Fruit fly (Drosophila melanogaster) whole organism, embryonic: ENCODE results near the gene CG17470.

ENCODE experiments used
- Adf1 ChIP-seq: fragments of 200-800 bp; sonication (Bioruptor generic); IDR thresholded peaks from 2 replicates; pipeline ENCODE4 v1.3.6; 2022; ENCODE audit warnings: missing biosample characterization, missing genetic modification characterization
- Aef1 ChIP-seq: fragments of 200-800 bp; sonication (Bioruptor generic); IDR thresholded peaks from 3 replicates; pipeline ENCODE4 v1.3.6; 2022; ENCODE audit warnings: missing biosample characterization, missing genetic modification characterization
- Antp ChIP-seq: fragments of 200-800 bp; sonication (Bioruptor generic); optimal IDR thresholded peaks from 3 replicates; lab custom pipeline; 2016; ENCODE audit warnings: missing biosample characterization, missing genetic modification characterization
- B-H2 ChIP-seq: fragments of 200-800 bp; sonication (Bioruptor generic); optimal IDR thresholded peaks from 2 replicates; lab custom pipeline; 2018; ENCODE audit warnings: missing biosample characterization, mild to moderate bottlenecking, missing genetic modification characterization
- C15 ChIP-seq: fragments of 200-800 bp; sonication (Bioruptor generic); IDR thresholded peaks from 3 replicates; pipeline ENCODE4 v1.3.6; 2022; ENCODE audit warnings: missing biosample characterization, missing genetic modification characterization
- CG10147 ChIP-seq: fragments of 200-800 bp; sonication (Bioruptor generic); optimal IDR thresholded peaks from 2 replicates; lab custom pipeline; 2019; ENCODE audit warnings: missing biosample characterization, mild to moderate bottlenecking, missing genetic modification characterization, moderate library complexity
- CG10366 ChIP-seq: fragments of 200-800 bp; sonication (Bioruptor generic); IDR thresholded peaks from 2 replicates; pipeline ENCODE4 v1.3.6; 2022; ENCODE audit warnings: missing biosample characterization, missing genetic modification characterization
- CG10431 ChIP-seq: fragments of 200-800 bp; sonication (Bioruptor generic); optimal IDR thresholded peaks from 3 replicates; lab custom pipeline; 2018; ENCODE audit warnings: missing biosample characterization, mild to moderate bottlenecking, missing genetic modification characterization
- CG10462 ChIP-seq: fragments of 200-800 bp; sonication (Bioruptor generic); optimal IDR thresholded peaks from 2 replicates; lab custom pipeline; 2016; ENCODE audit warnings: missing biosample characterization, missing genetic modification characterization
- CG12391 ChIP-seq: fragments of 200-800 bp; sonication (Bioruptor generic); optimal IDR thresholded peaks from 3 replicates; lab custom pipeline; 2018; ENCODE audit warnings: missing biosample characterization, mild to moderate bottlenecking, missing genetic modification characterization, moderate library complexity
- CG12659 ChIP-seq: fragments of 200-800 bp; sonication (Bioruptor generic); optimal IDR thresholded peaks from 3 replicates; lab custom pipeline; 2017; ENCODE audit warnings: mild to moderate bottlenecking, missing biosample characterization, missing genetic modification reagents, missing genetic modification characterization
- CG12769 ChIP-seq: fragments of 200-800 bp; sonication (Bioruptor generic); optimal IDR thresholded peaks from 2 replicates; lab custom pipeline; 2019; ENCODE audit warnings: missing biosample characterization, mild to moderate bottlenecking, missing genetic modification characterization, moderate library complexity
- CG14014 ChIP-seq: fragments of 200-800 bp; sonication (Bioruptor generic); IDR thresholded peaks from 2 replicates; pipeline ENCODE4 v1.3.6; 2022; ENCODE audit warnings: missing biosample characterization, missing genetic modification characterization
- CG15514 ChIP-seq: fragments of 200-800 bp; sonication (Bioruptor generic); optimal IDR thresholded peaks from 3 replicates; lab custom pipeline; 2017; ENCODE audit warnings: missing biosample characterization, missing genetic modification characterization, mild to moderate bottlenecking, moderate library complexity, missing genetic modification reagents
- CG16815 ChIP-seq: fragments of 200-800 bp; sonication (Bioruptor generic); optimal IDR thresholded peaks from 3 replicates; lab custom pipeline; 2017; ENCODE audit warnings: missing biosample characterization, mild to moderate bottlenecking, missing genetic modification characterization
- CG17328 ChIP-seq: fragments of 200-800 bp; sonication (Bioruptor generic); IDR thresholded peaks from 2 replicates; pipeline ENCODE4 v1.3.6; 2022; ENCODE audit warnings: missing biosample characterization, missing genetic modification characterization
- CG17612 ChIP-seq: fragments of 200-800 bp; sonication (Bioruptor generic); IDR thresholded peaks from 2 replicates; pipeline ENCODE4 v1.3.6; 2022; ENCODE audit warnings: missing biosample characterization, missing genetic modification characterization
- CG2712 ChIP-seq: fragments of 200-800 bp; optimal IDR thresholded peaks from 3 replicates; lab custom pipeline; 2019; ENCODE audit warnings: missing biosample characterization, mild to moderate bottlenecking, missing genetic modification characterization, moderate library complexity
- CG31441 ChIP-seq: fragments of 200-800 bp; sonication (Bioruptor generic); IDR thresholded peaks from 2 replicates; pipeline ENCODE4 v1.3.6; 2022; ENCODE audit warnings: missing biosample characterization, missing genetic modification characterization
- CG32532 ChIP-seq: fragments of 200-800 bp; sonication (Bioruptor generic); IDR thresholded peaks from 2 replicates; pipeline ENCODE4 v1.3.6; 2022; ENCODE audit warnings: missing biosample characterization, missing genetic modification characterization
- CG3838 ChIP-seq: fragments of 200-800 bp; sonication (Bioruptor generic); optimal IDR thresholded peaks from 3 replicates; lab custom pipeline; 2016; ENCODE audit warnings: missing biosample characterization, missing genetic modification characterization
- CG3995 ChIP-seq: fragments of 200-800 bp; sonication (Bioruptor generic); optimal IDR thresholded peaks from 3 replicates; lab custom pipeline; 2016; ENCODE audit warnings: missing biosample characterization, missing genetic modification characterization
- CG4707 ChIP-seq: fragments of 200-800 bp; sonication (Bioruptor generic); optimal IDR thresholded peaks from 2 replicates; lab custom pipeline; 2018; ENCODE audit warnings: missing biosample characterization, mild to moderate bottlenecking, missing genetic modification characterization, moderate library complexity
- CG8089 ChIP-seq: fragments of 200-800 bp; sonication (Bioruptor generic); optimal IDR thresholded peaks from 3 replicates; lab custom pipeline; 2016; ENCODE audit warnings: missing biosample characterization, missing genetic modification characterization
- CG8388 ChIP-seq: fragments of 200-800 bp; sonication (Bioruptor generic); optimal IDR thresholded peaks from 2 replicates; lab custom pipeline; 2019; ENCODE audit warnings: missing biosample characterization, mild to moderate bottlenecking, missing genetic modification characterization, moderate library complexity
- Dad ChIP-seq: fragments of 200-800 bp; sonication (Bioruptor generic); optimal IDR thresholded peaks from 3 replicates; lab custom pipeline; 2016; ENCODE audit warnings: missing biosample characterization, missing genetic modification characterization
- Doc2 ChIP-seq: fragments of 200-800 bp; sonication (Bioruptor generic); IDR thresholded peaks from 2 replicates; pipeline ENCODE4 v1.3.6; 2022; ENCODE audit warnings: missing biosample characterization, missing genetic modification characterization
- ERR ChIP-seq: fragments of 200-800 bp; sonication (Bioruptor generic); optimal IDR thresholded peaks from 2 replicates; lab custom pipeline; 2016; ENCODE audit warnings: missing biosample characterization, missing genetic modification characterization
- Hr3 ChIP-seq: fragments of 200-800 bp; sonication (Bioruptor generic); optimal IDR thresholded peaks from 3 replicates; lab custom pipeline; 2016; ENCODE audit warnings: missing biosample characterization, missing genetic modification characterization
- Hr78 ChIP-seq, 2 experiments: fragments of 200-800 bp in 1 of 2; fragments of >200 bp in 1 of 2; sonication (Bioruptor generic) in 1 of 2; optimal IDR thresholded peaks; 2 replicates each; lab custom pipeline; 2017 to 2019; ENCODE audit warnings: missing biosample characterization in 2 of 2, missing genetic modification characterization in 2 of 2, mild to moderate bottlenecking in 1 of 2, moderate library complexity in 1 of 2
- Mes4 ChIP-seq: fragments of 200-800 bp; sonication (Bioruptor generic); optimal IDR thresholded peaks from 2 replicates; lab custom pipeline; 2016; ENCODE audit warnings: missing biosample characterization, missing genetic modification characterization
- NFAT ChIP-seq: fragments of 200-800 bp; sonication (Bioruptor generic); IDR thresholded peaks from 2 replicates; pipeline ENCODE4 v1.3.6; 2022; ENCODE audit warnings: missing biosample characterization, missing genetic modification characterization
- Neu2 ChIP-seq: fragments of 200-800 bp; sonication (Bioruptor generic); optimal IDR thresholded peaks from 3 replicates; lab custom pipeline; 2016; ENCODE audit warnings: missing biosample characterization, missing genetic modification characterization, borderline replicate concordance
- PHDP ChIP-seq: fragments of 200-800 bp; sonication (Bioruptor generic); optimal IDR thresholded peaks from 3 replicates; lab custom pipeline; 2018; ENCODE audit warnings: missing biosample characterization, mild to moderate bottlenecking, missing genetic modification characterization, moderate library complexity
- Ssrp ChIP-seq: fragments of 200-800 bp; sonication (Bioruptor generic); optimal IDR thresholded peaks from 2 replicates; lab custom pipeline; 2018; ENCODE audit warnings: missing biosample characterization, mild to moderate bottlenecking, missing genetic modification characterization, moderate library complexity
- Usf ChIP-seq: fragments of 200-800 bp; sonication (Bioruptor generic); optimal IDR thresholded peaks from 2 replicates; lab custom pipeline; 2017; ENCODE audit warnings: missing genotype, missing biosample characterization, missing genetic modification characterization
- aop ChIP-seq: fragments of 200-800 bp; sonication (Bioruptor generic); IDR thresholded peaks from 2 replicates; pipeline ENCODE4 v1.3.6; 2022; ENCODE audit warnings: missing biosample characterization, missing genetic modification characterization
- chn ChIP-seq: fragments of 200-800 bp; sonication (Bioruptor generic); optimal IDR thresholded peaks from 2 replicates; lab custom pipeline; 2016; ENCODE audit warnings: missing biosample characterization, missing genetic modification characterization
- croc ChIP-seq: fragments of 200-800 bp; sonication (Bioruptor generic); conservative IDR thresholded peaks from 3 replicates; pipeline ENCODE4 v1.3.6; 2022; ENCODE audit warnings: missing biosample characterization, missing genetic modification characterization
- crp ChIP-seq, 2 experiments: fragments of 200-800 bp; sonication (Bioruptor generic); optimal IDR thresholded peaks; 2 replicates in 1 of 2; 3 replicates in 1 of 2; lab custom pipeline; 2017; ENCODE audit warnings: missing biosample characterization in 2 of 2, missing genetic modification characterization in 2 of 2, mild to moderate bottlenecking in 1 of 2, moderate library complexity in 1 of 2
- dati ChIP-seq: fragments of 200-800 bp; sonication (Bioruptor generic); IDR thresholded peaks from 2 replicates; pipeline ENCODE4 v1.3.6; 2022; ENCODE audit warnings: missing biosample characterization, missing genetic modification characterization
- kah ChIP-seq: fragments of 200-800 bp; sonication (Bioruptor generic); optimal IDR thresholded peaks from 2 replicates; lab custom pipeline; 2018; ENCODE audit warnings: missing biosample characterization, mild to moderate bottlenecking, missing genetic modification characterization
- klu ChIP-seq: fragments of 200-800 bp; sonication (Bioruptor generic); IDR thresholded peaks from 2 replicates; pipeline ENCODE4 v1.3.6; 2022; ENCODE audit warnings: missing biosample characterization, missing genetic modification characterization
- kni ChIP-seq: fragments of 200-800 bp; sonication (Bioruptor generic); optimal IDR thresholded peaks from 3 replicates; lab custom pipeline; 2017; ENCODE audit warnings: mild to moderate bottlenecking, missing biosample characterization, missing genetic modification reagents, missing genetic modification characterization
- lilli ChIP-seq: fragments of 200-800 bp; sonication (Bioruptor generic); optimal IDR thresholded peaks from 3 replicates; lab custom pipeline; 2016; ENCODE audit warnings: missing biosample characterization, missing genetic modification characterization
- maf-S ChIP-seq: fragments of 200-800 bp; sonication (Bioruptor generic); optimal IDR thresholded peaks from 2 replicates; lab custom pipeline; 2016; ENCODE audit warnings: missing biosample characterization, missing genetic modification characterization
- pb ChIP-seq: fragments of 200-800 bp; sonication (Bioruptor generic); optimal IDR thresholded peaks from 3 replicates; lab custom pipeline; 2016; ENCODE audit warnings: missing biosample characterization, missing genetic modification characterization
- ro ChIP-seq: fragments of 200-800 bp; sonication (Bioruptor generic); IDR thresholded peaks from 2 replicates; pipeline ENCODE4 v1.3.6; 2022; ENCODE audit warnings: missing biosample characterization, missing genetic modification characterization
- sob ChIP-seq: fragments of 200-800 bp; sonication (Bioruptor generic); IDR thresholded peaks from 2 replicates; pipeline ENCODE4 v1.3.6; 2022; ENCODE audit warnings: missing biosample characterization, missing genetic modification characterization
- trem ChIP-seq: fragments of 200-800 bp; optimal IDR thresholded peaks from 3 replicates; lab custom pipeline; 2019; ENCODE audit warnings: missing biosample characterization, mild to moderate bottlenecking, missing genetic modification characterization, moderate library complexity
- vvl ChIP-seq: fragments of 200-800 bp; sonication (Bioruptor generic); IDR thresholded peaks from 2 replicates; pipeline ENCODE4 v1.3.6; 2022; ENCODE audit warnings: missing biosample characterization, missing genetic modification characterization

Gene CG17470

DNA sequence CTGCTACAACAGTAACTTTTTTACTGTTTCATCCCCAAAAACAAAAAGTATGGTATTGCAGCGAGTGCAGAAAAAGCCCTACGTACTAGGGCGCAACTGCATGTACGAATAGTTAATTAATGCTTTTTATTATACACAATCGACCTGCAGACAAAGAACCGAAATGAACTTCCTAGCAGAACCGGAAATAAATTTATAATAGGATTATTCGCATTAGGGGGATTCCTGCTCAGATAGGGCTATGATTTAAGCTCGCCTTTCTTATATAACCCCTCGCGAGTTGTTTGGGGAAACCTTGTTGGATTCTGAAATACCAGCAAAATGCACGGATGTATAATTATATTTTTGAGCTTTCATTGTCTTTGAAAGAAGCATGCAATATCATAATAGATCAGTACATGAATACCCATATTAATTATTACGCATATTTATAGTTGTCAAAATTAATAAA is 38.6 kb upstream of the CG17470 start, which contains the start of gene Cen (continued):
- TF ChIP-seq pb (no peak), CG10431 (GFP tag; lab: Kevin White, UChicago) (no peak), Aef1 (GFP tag; lab: Robert Waterston, UW) (peak; percentile 45; the same call in 1 of the 3 replicates), CG4707 (no peak), CG10366 (GFP tag; lab: Robert Waterston, UW) (peak; percentile 47), CG8089 (peak; percentile 10), CG10147 (GFP tag; lab: Kevin White, UChicago) (no peak), NFAT (GFP tag; lab: Robert Waterston, UW) (no peak), dati (GFP tag; lab: Robert Waterston, UW) (no peak), sob (peak; percentile 11; the same call in 1 of the 2 replicates), kah (GFP tag; lab: Kevin White, UChicago) (no peak), maf-S (peak; percentile 4), Doc2 (GFP tag; lab: Robert Waterston, UW) (no peak), aop (GFP tag; lab: Robert Waterston, UW) (no peak), lilli (GFP tag; lab: Kevin White, UChicago) (peak; percentile 63), ro (GFP tag; lab: Robert Waterston, UW) (no peak), ERR (no peak), Adf1 (no peak), Neu2 (no peak), CG15514 (peak; percentile 47), klu (GFP tag; lab: Robert Waterston, UW) (no peak), CG3995 (GFP tag; lab: Kevin White, UChicago) (peak; percentile 67), CG32532 (GFP tag; lab: Robert Waterston, UW) (peak; percentile 31; the same call in 1 of the 2 replicates), Antp (GFP tag; lab: Kevin White, UChicago) (no peak), B-H2 (GFP tag; lab: Kevin White, UChicago) (no peak), Usf (GFP tag; lab: Kevin White, UChicago) (no peak), CG2712 (tag; lab: Kevin White, UChicago) (no peak), crp (GFP tag; optimal IDR thresholded peaks at IDR 0.05; lab: Kevin White, UChicago) (no peak), CG31441 (GFP tag; lab: Robert Waterston, UW) (no peak), CG17328 (GFP tag; lab: Robert Waterston, UW) (peak; percentile 66), CG14014 (GFP tag; lab: Robert Waterston, UW) (no peak; the same call in 1 of the 2 replicates), C15 (GFP tag; lab: Robert Waterston, UW) (no peak), Dad (no peak), chn (GFP tag; lab: Kevin White, UChicago) (peak; percentile 48), trem (tag; lab: Kevin White, UChicago) (peak; percentile 13), PHDP (tag; lab: Kevin White, UChicago) (no peak), Hr3 (GFP tag; lab: Kevin White, UChicago) (peak; percentile 13), vvl (GFP tag; lab: Robert Waterston, UW) (peak; percentile 60; the same call in 1 of the 2 replicates), CG12659 (GFP tag; lab: Kevin White, UChicago) (peak; percentile 47), CG17612 (no peak), CG16815 (GFP tag; lab: Kevin White, UChicago) (no peak), CG8388 (no peak), CG12391 (peak; percentile 51), CG10462 (GFP tag; lab: Kevin White, UChicago) (no peak), kni (no peak), CG3838 (no peak), Hr78 (GFP tag; optimal IDR thresholded peaks at IDR 0.05; lab: Kevin White, UChicago) (no peak), croc (GFP tag; lab: Robert Waterston, UW) (no peak), Ssrp (tag; lab: Kevin White, UChicago) (peak; percentile 14), CG12769 (tag; lab: Kevin White, UChicago) (no peak), Mes4 (GFP tag; lab: Kevin White, UChicago) (peak; percentile 18)
